Fruit fly (Drosophila melanogaster): ENCODE measurements around the gene inaF-D.
A peak's percentile ranks its signal among the peaks of the same experiment; 100 is the strongest.

inaF-D gene

DNA sequence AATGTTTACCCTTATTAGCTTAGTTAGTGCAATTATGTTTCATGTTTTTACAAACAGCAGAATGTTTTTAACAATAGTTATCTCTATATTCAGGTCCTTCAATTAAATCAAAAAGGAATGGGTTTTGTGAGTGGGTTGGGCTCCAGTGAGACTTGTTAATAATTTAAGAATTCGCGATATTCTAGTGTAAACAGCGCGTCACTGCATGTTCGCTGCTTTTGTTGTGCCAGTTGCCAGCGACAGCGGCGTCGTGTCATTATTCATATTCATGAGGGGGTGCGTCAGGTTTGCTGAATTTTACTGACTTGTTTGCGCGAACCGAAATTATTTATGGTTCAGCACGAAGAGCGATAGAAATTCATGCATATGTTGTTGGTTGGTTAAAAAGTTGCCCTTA is 13.6 kb downstream of the inaF-D start, which contains the start of gene Amun (continued):
- no peak for TF ChIP-seq CG10147 (GFP tag; optimal IDR thresholded peaks at IDR 0.05)
- no peak for TF ChIP-seq NC2α (GFP tag; optimal IDR thresholded peaks at IDR 0.05)
- TF ChIP-seq emc (GFP tag; optimal IDR thresholded peaks at IDR 0.05), result no peak
- TF ChIP-seq HLHmδ (GFP tag; optimal IDR thresholded peaks at IDR 0.05), result no peak
- TF ChIP-seq trem (tag; optimal IDR thresholded peaks at IDR 0.05), result no peak
- no peak for TF ChIP-seq CG16863 (GFP tag; optimal IDR thresholded peaks at IDR 0.05)
- TF ChIP-seq lbe (GFP tag; optimal IDR thresholded peaks at IDR 0.05), result no peak
- TF ChIP-seq CG8944 (GFP tag; optimal IDR thresholded peaks at IDR 0.05), result peak; percentile 21
- no peak for TF ChIP-seq phol (tag; optimal IDR thresholded peaks at IDR 0.05)
- no peak for TF ChIP-seq CG14710 (tag; optimal IDR thresholded peaks at IDR 0.05)
- TF ChIP-seq ab (GFP tag; optimal IDR thresholded peaks at IDR 0.05), result no peak
- TF ChIP-seq aop (GFP tag; IDR thresholded peaks at IDR 0.05), result no peak
- no peak for TF ChIP-seq CG14860 (GFP tag; IDR thresholded peaks at IDR 0.05; ENCODE audit: partially characterized antibody)
- TF ChIP-seq CG7987 (GFP tag; optimal IDR thresholded peaks at IDR 0.05), result no peak
- TF ChIP-seq Tbp (GFP tag; optimal IDR thresholded peaks at IDR 0.05), result no peak
- no peak for TF ChIP-seq BtbVII (GFP tag; optimal IDR thresholded peaks at IDR 0.05)
- TF ChIP-seq otp (GFP tag; IDR thresholded peaks at IDR 0.05), result no peak
- TF ChIP-seq fu2 (GFP tag; optimal IDR thresholded peaks at IDR 0.05), result peak; percentile 15
- no peak for TF ChIP-seq nerfin-2 (GFP tag; IDR thresholded peaks at IDR 0.05; ENCODE audit: partially characterized antibody)
- TF ChIP-seq tll (GFP tag; optimal IDR thresholded peaks at IDR 0.05), result no peak
- TF ChIP-seq pnt (GFP tag; optimal IDR thresholded peaks at IDR 0.05), result no peak
- TF ChIP-seq CG9215 (GFP tag; IDR thresholded peaks at IDR 0.05), result peak; percentile 18; the same call in 1 of the 2 replicates
- no peak for TF ChIP-seq gce (GFP tag; IDR thresholded peaks at IDR 0.05)
- no peak for TF ChIP-seq knrl (GFP tag; IDR thresholded peaks at IDR 0.05; ENCODE audit: partially characterized antibody)
- TF ChIP-seq Doc3 (GFP tag; IDR thresholded peaks at IDR 0.05; ENCODE audit: partially characterized antibody), result no peak
- no peak for TF ChIP-seq Ravus (GFP tag; IDR thresholded peaks at IDR 0.05)
- TF ChIP-seq Nf-YC (tag; optimal IDR thresholded peaks at IDR 0.05), result no peak
- no peak for TF ChIP-seq Vsx1 (GFP tag; optimal IDR thresholded peaks at IDR 0.05)
- TF ChIP-seq CG1792 (GFP tag; optimal IDR thresholded peaks at IDR 0.05), result no peak
- 0 out of 2 replicates have a peak, but pooled peaks have one; percentile 29 for TF ChIP-seq Xrp1 (GFP tag; IDR thresholded peaks at IDR 0.05)
- TF ChIP-seq ro (GFP tag; IDR thresholded peaks at IDR 0.05), result no peak
- TF ChIP-seq CG9609 (GFP tag; optimal IDR thresholded peaks at IDR 0.05), result no peak
- no peak for TF ChIP-seq CG10431 (GFP tag; optimal IDR thresholded peaks at IDR 0.05)
- TF ChIP-seq hth (optimal IDR thresholded peaks at IDR 0.05), result no peak
- TF ChIP-seq CG3163 (GFP tag; optimal IDR thresholded peaks at IDR 0.05), result no peak
- no peak for TF ChIP-seq gsb (GFP tag; IDR thresholded peaks at IDR 0.05)
- TF ChIP-seq Gug (GFP tag; IDR thresholded peaks at IDR 0.05), result peak; percentile 72; the same call in 3 of the 4 replicates
- TF ChIP-seq Sin3A (optimal IDR thresholded peaks at IDR 0.05), result no peak
- TF ChIP-seq CG6689 (GFP tag; IDR thresholded peaks at IDR 0.05), result no peak
- TF ChIP-seq H2.0 (GFP tag; IDR thresholded peaks at IDR 0.05), result no peak
- no peak for TF ChIP-seq crc (GFP tag; optimal IDR thresholded peaks at IDR 0.05)
- TF ChIP-seq CkIIα-i1 (GFP tag; IDR thresholded peaks at IDR 0.05), result no peak
- no peak for TF ChIP-seq CG34224 (GFP tag; IDR thresholded peaks at IDR 0.05; ENCODE audit: partially characterized antibody)
- TF ChIP-seq sim (GFP tag; IDR thresholded peaks at IDR 0.05), result no peak
- TF ChIP-seq Ptx1 (GFP tag; IDR thresholded peaks at IDR 0.05), result peak; percentile 28; the same call in 1 of the 2 replicates
- no peak for TF ChIP-seq CG15269 (tag; optimal IDR thresholded peaks at IDR 0.05)
- no peak for TF ChIP-seq pum (GFP tag; optimal IDR thresholded peaks at IDR 0.05)
- no peak for TF ChIP-seq Sox100B (GFP tag; optimal IDR thresholded peaks at IDR 0.05)
- no peak for TF ChIP-seq CG17328 (GFP tag; IDR thresholded peaks at IDR 0.05)
- no peak for TF ChIP-seq Hand (GFP tag; optimal IDR thresholded peaks at IDR 0.05)
- no peak for TF ChIP-seq tap (tag; optimal IDR thresholded peaks at IDR 0.05)
- peak; percentile 97 for TF ChIP-seq CG4820 (GFP tag; optimal IDR thresholded peaks at IDR 0.05)
- TF ChIP-seq gcm (GFP tag; optimal IDR thresholded peaks at IDR 0.05), result no peak

Measured in whole organism, embryonic.